Worm (Caenorhabditis elegans) whole organism, late embryonic: ENCODE data around the gene atgl-1.

ENCODE experiments used
- ceh-18 ChIP-seq: sonication (generic microtip); optimal IDR thresholded peaks from 2 replicates; lab custom pipeline; 2016; ENCODE audit warnings: missing genetic modification characterization, missing compliant biosample characterization
- lin-11 ChIP-seq: fragments of 200-800 bp; sonication (Bioruptor generic); optimal IDR thresholded peaks from 2 replicates; lab custom pipeline; 2018; ENCODE audit warnings: mild to moderate bottlenecking, missing genetic modification characterization, missing compliant biosample characterization
- nfya-1 ChIP-seq: sonication (generic microtip); optimal IDR thresholded peaks from 2 replicates; lab custom pipeline; 2017; ENCODE audit warnings: missing genetic modification characterization, mild to moderate bottlenecking, missing compliant biosample characterization, antibody characterized with exemption, moderate library complexity
- pag-3 ChIP-seq: sonication (generic microtip); optimal IDR thresholded peaks from 2 replicates; lab custom pipeline; 2016; ENCODE audit warnings: missing compliant biosample characterization, missing genetic modification characterization, borderline replicate concordance
- pat-9 ChIP-seq: fragments of 200-800 bp; sonication (Bioruptor generic); optimal IDR thresholded peaks from 2 replicates; lab custom pipeline; 2018; ENCODE audit warnings: mild to moderate bottlenecking, missing genetic modification characterization, moderate library complexity, missing compliant biosample characterization
- pha-4 ChIP-seq: fragments of 150-350 bp; optimal IDR thresholded peaks from 2 replicates; lab custom pipeline; 2018; ENCODE audit warnings: missing biosample characterization, missing genetic modification reagents, missing genetic modification characterization
- sox-4 ChIP-seq: sonication (generic microtip); optimal IDR thresholded peaks from 2 replicates; lab custom pipeline; 2017; ENCODE audit warnings: mild to moderate bottlenecking, missing genetic modification characterization, inconsistent platforms, missing compliant biosample characterization
- zip-5 ChIP-seq: sonication (generic microtip); optimal IDR thresholded peaks from 2 replicates; lab custom pipeline; 2016; ENCODE audit warnings: missing genetic modification characterization, missing compliant biosample characterization
- ztf-16 ChIP-seq: sonication (generic microtip); optimal IDR thresholded peaks from 2 replicates; lab custom pipeline; 2017; ENCODE audit warnings: missing genetic modification characterization, missing compliant biosample characterization

ce11 chrIII:6373850-6374474 is 45.3 kb downstream of the atgl-1 start:
- TF ChIP-seq nfya-1 (tag; lab: Kevin White, UChicago) (no peak), ceh-18 (tag; lab: Kevin White, UChicago) (no peak), ztf-16 (tag; lab: Kevin White, UChicago) (no peak), lin-11 (tag; lab: Kevin White, UChicago) (no peak), sox-4 (tag; lab: Kevin White, UChicago) (no peak), pat-9 (tag; lab: Kevin White, UChicago) (no peak), zip-5 (no peak), pag-3 (tag; lab: Kevin White, UChicago) (no peak), pha-4 (tag; lab: Kevin White, UChicago) (no peak)
